Fruit fly (Drosophila melanogaster) whole organism, pupa: ENCODE results near the gene mus312.

ENCODE experiments used
- CG10348 ChIP-seq: fragments of 200-800 bp; sonication (Bioruptor generic); IDR thresholded peaks from 2 replicates; pipeline ENCODE4 v1.3.6; 2022; ENCODE audit warnings: missing biosample characterization, missing genetic modification characterization
- CG14655 ChIP-seq: fragments of 200-800 bp; sonication (Bioruptor generic); optimal IDR thresholded peaks from 3 replicates; lab custom pipeline; 2017; ENCODE audit warnings: mild to moderate bottlenecking, missing biosample characterization, missing genetic modification reagents, missing genetic modification characterization
- CG15710 ChIP-seq: fragments of 200-800 bp; sonication (Bioruptor generic); optimal IDR thresholded peaks from 2 replicates; lab custom pipeline; 2018; ENCODE audit warnings: missing biosample characterization, mild to moderate bottlenecking, missing genetic modification characterization, moderate library complexity
- CG17806 ChIP-seq: fragments of 200-800 bp; sonication (Bioruptor generic); optimal IDR thresholded peaks from 2 replicates; lab custom pipeline; 2018; ENCODE audit warnings: missing biosample characterization, mild to moderate bottlenecking, missing genetic modification characterization, moderate library complexity
- CG34367 ChIP-seq: fragments of 200-800 bp; sonication (Bioruptor generic); optimal IDR thresholded peaks from 2 replicates; lab custom pipeline; 2018; ENCODE audit warnings: missing biosample characterization, mild to moderate bottlenecking, missing genetic modification characterization
- CG8159 ChIP-seq: fragments of 200-800 bp; sonication (Bioruptor generic); optimal IDR thresholded peaks from 3 replicates; lab custom pipeline; 2018; ENCODE audit warnings: missing biosample characterization, mild to moderate bottlenecking, missing genetic modification characterization, moderate library complexity
- CG9948 ChIP-seq: fragments of 200-800 bp; sonication (Bioruptor generic); optimal IDR thresholded peaks from 2 replicates; lab custom pipeline; 2018; ENCODE audit warnings: missing biosample characterization, mild to moderate bottlenecking, missing genetic modification characterization, moderate library complexity
- D1 ChIP-seq: fragments of 200-800 bp; sonication (Bioruptor generic); optimal IDR thresholded peaks from 2 replicates; lab custom pipeline; 2018; ENCODE audit warnings: missing biosample characterization, mild to moderate bottlenecking, missing genetic modification characterization, moderate library complexity
- EcR ChIP-seq: fragments of 200-800 bp; sonication (Bioruptor generic); optimal IDR thresholded peaks from 3 replicates; lab custom pipeline; 2019; ENCODE audit warnings: missing biosample characterization, missing genetic modification characterization, mild to moderate bottlenecking, moderate library complexity, missing genetic modification reagents
- fd96Ca ChIP-seq: fragments of 200-800 bp; sonication (Bioruptor generic); IDR thresholded peaks from 3 replicates; pipeline ENCODE4 v1.3.6; 2022; ENCODE audit warnings: missing biosample characterization, missing genetic modification characterization
- gl ChIP-seq: fragments of 200-800 bp; sonication (Bioruptor generic); optimal IDR thresholded peaks from 2 replicates; lab custom pipeline; 2018; ENCODE audit warnings: missing biosample characterization, mild to moderate bottlenecking, missing genetic modification characterization
- rn ChIP-seq: fragments of 200-800 bp; sonication (Bioruptor generic); IDR thresholded peaks from 2 replicates; pipeline ENCODE4 v1.3.6; 2022; ENCODE audit warnings: missing biosample characterization, missing genetic modification characterization

DNA sequence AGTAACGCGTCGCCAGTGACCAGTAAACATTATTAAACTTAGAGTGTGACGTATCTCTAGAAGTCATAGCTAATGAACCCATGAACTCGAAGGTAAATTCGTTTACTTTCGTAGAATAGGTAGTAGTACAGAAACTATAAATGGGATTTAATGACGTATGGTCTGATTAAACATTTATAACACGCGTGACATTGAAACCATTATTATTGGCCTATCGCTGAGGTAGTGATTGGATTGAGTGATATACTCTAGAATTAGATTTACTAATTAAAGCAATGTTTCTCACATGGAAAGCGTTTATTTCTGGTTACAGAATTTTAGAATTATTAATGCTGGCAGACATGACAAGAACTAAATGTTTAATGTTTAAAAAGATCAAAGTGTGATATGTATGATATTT, 47.9 kb downstream of the mus312 start:
- TF ChIP-seq CG34367 (tag; lab: Kevin White, UChicago) (no peak), CG14655 (GFP tag; lab: Kevin White, UChicago) (no peak), fd96Ca (GFP tag; lab: Robert Waterston, UW) (no peak), CG8159 (tag; lab: Kevin White, UChicago) (no peak), D1 (tag; lab: Kevin White, UChicago) (no peak), rn (GFP tag; lab: Robert Waterston, UW) (no peak), gl (tag; lab: Kevin White, UChicago) (no peak), CG17806 (tag; lab: Kevin White, UChicago) (no peak), EcR (GFP tag; lab: Kevin White, UChicago) (no peak), CG9948 (tag; lab: Kevin White, UChicago) (no peak), CG15710 (tag; lab: Kevin White, UChicago) (no peak), CG10348 (no peak)
